Fruit fly (Drosophila melanogaster): ENCODE data around the gene CG7706.

Gene CG7706

dm6 chr3R:18677500-18677940 lies at the start of gene CG7706, which contains the start of gene dind:
TSS of gene CG7706 (plus strand) at chr3R:18677818.
TSS of gene dind (minus strand) at chr3R:18677539.
- TF ChIP-seq CG4318 (GFP tag; optimal IDR thresholded peaks at IDR 0.05) (no peak), CG1621 (tag; optimal IDR thresholded peaks at IDR 0.05) (no peak), vri (GFP tag; optimal IDR thresholded peaks at IDR 0.05) (no peak), OdsH (GFP tag; optimal IDR thresholded peaks at IDR 0.05) (no peak), Hr39 (GFP tag; optimal IDR thresholded peaks at IDR 0.05) (no peak), svp (GFP tag) (peak; percentile 81), fd85E (GFP tag; optimal IDR thresholded peaks at IDR 0.05) (no peak), Ets21C (GFP tag; optimal IDR thresholded peaks at IDR 0.05) (no peak), fkh (GFP tag; optimal IDR thresholded peaks at IDR 0.05) (no peak), CG31627 (GFP tag; optimal IDR thresholded peaks at IDR 0.05) (peak; percentile 8)

dm6 chr3R:18628311-18628811 lies 49.3 kb upstream of the CG7706 start:
- peak; percentile 83 for TF ChIP-seq svp (GFP tag)
- peak; percentile 56 for TF ChIP-seq Eip78C (GFP tag)
- peak; percentile 4 for TF ChIP-seq Eip75B (GFP tag; optimal IDR thresholded peaks at IDR 0.05)
- TF ChIP-seq salr (GFP tag; optimal IDR thresholded peaks at IDR 0.05): no peak
- peak; percentile 2 for TF ChIP-seq CG6276 (GFP tag; optimal IDR thresholded peaks at IDR 0.05)
- no peak for TF ChIP-seq CG9139 (GFP tag; optimal IDR thresholded peaks at IDR 0.05)
- TF ChIP-seq CG6163 (GFP tag; IDR thresholded peaks at IDR 0.05): 0 out of 3 replicates have a peak, but pooled peaks have one; percentile 10
- peak; percentile 13 for TF ChIP-seq dsx (GFP tag; optimal IDR thresholded peaks at IDR 0.05; ENCODE audit: poor library complexity, severe bottlenecking)
- peak; percentile 10 for TF ChIP-seq CG1621 (tag; optimal IDR thresholded peaks at IDR 0.05)
- TF ChIP-seq CG15336 (GFP tag; IDR thresholded peaks at IDR 0.05): no peak

- TF ChIP-seq spab (GFP tag; optimal IDR thresholded peaks at IDR 0.05): no peak
- TF ChIP-seq CG8119 (GFP tag; IDR thresholded peaks at IDR 0.05): peak; percentile 60; the same call in 2 of the 3 replicates
- TF ChIP-seq Eip78C (GFP tag): peak; percentile 60
- TF ChIP-seq eg (GFP tag; IDR thresholded peaks at IDR 0.05): 0 out of 3 replicates have a peak, but pooled peaks have one; percentile 47
- peak; percentile 18 for TF ChIP-seq OdsH (GFP tag; optimal IDR thresholded peaks at IDR 0.05)
- 0 out of 2 replicates have a peak, but pooled peaks have one; percentile 23 for TF ChIP-seq CG11294 (GFP tag; IDR thresholded peaks at IDR 0.05)
- TF ChIP-seq CG6276 (GFP tag; optimal IDR thresholded peaks at IDR 0.05): peak; percentile 61
- peak; percentile 8 for TF ChIP-seq Sox102F (GFP tag; optimal IDR thresholded peaks at IDR 0.05)
- TF ChIP-seq Hr4 (GFP tag; optimal IDR thresholded peaks at IDR 0.05): peak; percentile 52
- TF ChIP-seq net (GFP tag; optimal IDR thresholded peaks at IDR 0.05): peak; percentile 24
- TF ChIP-seq CG32006 (GFP tag; optimal IDR thresholded peaks at IDR 0.05): peak; percentile 33
- TF ChIP-seq CG4318 (GFP tag; optimal IDR thresholded peaks at IDR 0.05): peak; percentile 18
- TF ChIP-seq Met (GFP tag; optimal IDR thresholded peaks at IDR 0.05): peak; percentile 9
- TF ChIP-seq fd59A (GFP tag; optimal IDR thresholded peaks at IDR 0.05): no peak
- no peak for TF ChIP-seq acj6 (GFP tag; optimal IDR thresholded peaks at IDR 0.05)
- TF ChIP-seq CG15336 (GFP tag; IDR thresholded peaks at IDR 0.05): 0 out of 2 replicates have a peak, but pooled peaks have one; percentile 57
These were observed 44.5 kb upstream of the CG7706 start for dm6 chr3R:18633099-18633498.

- TF ChIP-seq CG6854 (GFP tag; optimal IDR thresholded peaks at IDR 0.05): no peak
- peak; percentile 13 for TF ChIP-seq CG6792 (GFP tag; optimal IDR thresholded peaks at IDR 0.05)
- TF ChIP-seq fd59A (GFP tag; optimal IDR thresholded peaks at IDR 0.05): no peak
- TF ChIP-seq esn (GFP tag; optimal IDR thresholded peaks at IDR 0.05): peak; percentile 4
- TF ChIP-seq CG10669 (GFP tag; optimal IDR thresholded peaks at IDR 0.05): no peak
- no peak for TF ChIP-seq lz (GFP tag; optimal IDR thresholded peaks at IDR 0.05)
- no peak for TF ChIP-seq Hr39 (GFP tag; optimal IDR thresholded peaks at IDR 0.05)
- TF ChIP-seq Ets96B (tag; optimal IDR thresholded peaks at IDR 0.05): peak; percentile 25
- TF ChIP-seq fkh (GFP tag; optimal IDR thresholded peaks at IDR 0.05): no peak
- peak; percentile 60 for TF ChIP-seq CG15336 (GFP tag; IDR thresholded peaks at IDR 0.05)
- TF ChIP-seq eg (GFP tag; IDR thresholded peaks at IDR 0.05): peak; percentile 75
- TF ChIP-seq spab (GFP tag; optimal IDR thresholded peaks at IDR 0.05): no peak
- no peak for TF ChIP-seq Hr38 (GFP tag; optimal IDR thresholded peaks at IDR 0.05)
- no peak for TF ChIP-seq net (GFP tag; optimal IDR thresholded peaks at IDR 0.05)
- TF ChIP-seq CG6808 (GFP tag; optimal IDR thresholded peaks at IDR 0.05): no peak
- peak; percentile 12 for TF ChIP-seq CG6276 (GFP tag; optimal IDR thresholded peaks at IDR 0.05)
- TF ChIP-seq CG31627 (GFP tag; optimal IDR thresholded peaks at IDR 0.05): no peak
- no peak for TF ChIP-seq Blimp-1 (GFP tag; optimal IDR thresholded peaks at IDR 0.05)
- TF ChIP-seq Eip75B (GFP tag; optimal IDR thresholded peaks at IDR 0.05): no peak
- no peak for TF ChIP-seq Ets21C (GFP tag; optimal IDR thresholded peaks at IDR 0.05)
- peak in 1 of 2 experiments; percentile 13 for TF ChIP-seq ss (GFP tag; optimal IDR thresholded peaks at IDR 0.05)
- TF ChIP-seq Gug (GFP tag; IDR thresholded peaks at IDR 0.05): peak; percentile 30; the same call in 1 of the 2 replicates
- no peak for TF ChIP-seq vri (GFP tag; optimal IDR thresholded peaks at IDR 0.05)
- TF ChIP-seq CG7368 (GFP tag; optimal IDR thresholded peaks at IDR 0.05): no peak
- TF ChIP-seq CG8319 (GFP tag; optimal IDR thresholded peaks at IDR 0.05): no peak
- TF ChIP-seq salr (GFP tag; optimal IDR thresholded peaks at IDR 0.05): no peak
- no peak for TF ChIP-seq Smox (GFP tag; optimal IDR thresholded peaks at IDR 0.05)
These were observed 38.0 kb upstream of the CG7706 start for dm6 chr3R:18639662-18640061.
